Worm (Caenorhabditis elegans) whole organism, L4 larva: ENCODE measurements around the gene odd-1.
"Not testable (repeated sequence)": the region's sequence is repeated elsewhere in the genome, so short reads cannot be mapped to it uniquely, and the experiment has no call there.

Experiments used
- aly-2 ChIP-seq: sonication (generic microtip); optimal IDR thresholded peaks from 2 replicates; lab custom pipeline; 2018; ENCODE audit warnings: missing biosample characterization, missing genetic modification characterization
- ceh-28 ChIP-seq: fragments of 150-350 bp; optimal IDR thresholded peaks from 2 replicates; lab custom pipeline; 2014; ENCODE audit warnings: missing biosample characterization, missing genetic modification reagents, missing genetic modification characterization
- hmg-1.1 ChIP-seq: fragments of 200-800 bp; sonication (Bioruptor generic); IDR thresholded peaks from 2 replicates; pipeline ENCODE4 v1.3.6; 2022; ENCODE audit warnings: missing genetic modification reagents, missing genetic modification characterization, missing compliant biosample characterization
- lir-3 ChIP-seq: sonication (generic microtip); optimal IDR thresholded peaks from 2 replicates; lab custom pipeline; 2016; ENCODE audit warnings: mild to moderate bottlenecking, missing genetic modification characterization, missing compliant biosample characterization
- php-3 ChIP-seq: fragments of 200-800 bp; sonication (Bioruptor generic); IDR thresholded peaks from 2 replicates; pipeline ENCODE4 v1.3.6; 2022; ENCODE audit warnings: missing genetic modification reagents, missing genetic modification characterization, missing compliant biosample characterization
- skn-1 ChIP-seq: fragments of 150-350 bp; optimal IDR thresholded peaks from 2 replicates; lab custom pipeline; 2014; ENCODE audit warnings: missing biosample characterization, missing genetic modification characterization
- snpc-4 ChIP-seq: fragments of 150-350 bp; optimal IDR thresholded peaks from 2 replicates; lab custom pipeline; 2014; ENCODE audit warnings: missing biosample characterization, missing genetic modification characterization
- zfp-2 ChIP-seq: sonication (generic microtip); optimal IDR thresholded peaks from 2 replicates; lab custom pipeline; 2016; ENCODE audit warnings: mild to moderate bottlenecking, missing genetic modification characterization, missing compliant biosample characterization
- zip-2 ChIP-seq: fragments of 150-350 bp; optimal IDR thresholded peaks from 2 replicates; lab custom pipeline; 2014; ENCODE audit warnings: missing biosample characterization, missing genetic modification characterization
- ztf-11 ChIP-seq: fragments of 150-350 bp; optimal IDR thresholded peaks from 2 replicates; lab custom pipeline; 2014; ENCODE audit warnings: missing biosample characterization, missing genetic modification characterization

DNA sequence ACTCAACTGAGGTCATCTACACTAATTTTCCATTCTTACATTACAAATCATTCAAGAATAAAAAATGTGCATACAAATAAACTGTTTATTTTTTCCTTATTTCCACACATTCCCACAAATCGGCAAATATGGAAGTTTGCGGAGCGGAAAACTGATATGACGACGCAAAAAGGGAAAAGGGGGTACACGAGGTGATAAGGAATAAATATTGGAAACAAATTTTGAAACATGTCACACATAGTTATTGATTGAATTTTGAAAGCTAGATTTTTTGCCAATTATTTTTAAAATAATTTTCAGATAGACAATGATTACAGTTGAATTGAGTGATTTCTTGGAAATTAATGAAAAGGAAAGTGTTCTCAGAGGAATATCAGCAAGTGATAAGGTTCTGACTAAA is 20.5 kb downstream of the odd-1 start, which contains the start of gene viro-2:
- TF ChIP-seq ztf-11 (tag; lab: Kevin White, UChicago); aly-2 (tag; lab: Kevin White, UChicago); zfp-2; skn-1 (tag; lab: Kevin White, UChicago); snpc-4 (tag; lab: Kevin White, UChicago); php-3 (GFP tag; lab: Robert Waterston, UW); zip-2; ceh-28 (tag; lab: Kevin White, UChicago); hmg-1.1 (GFP tag; lab: Robert Waterston, UW); lir-3: not testable (repeated sequence)
